Fruit fly (Drosophila melanogaster) Kc167 (cell line): ENCODE measurements around the gene mus302.

ENCODE experiments used
- Sin3A ChIP-seq: fragments of >200 bp; optimal IDR thresholded peaks from 2 replicates; lab custom pipeline; 2018; ENCODE audit warnings: missing external identifiers
- h ChIP-seq: fragments of >200 bp; optimal IDR thresholded peaks from 3 replicates; lab custom pipeline; 2018; ENCODE audit warnings: missing external identifiers
- ttk ChIP-seq: sonication (Bioruptor generic); optimal IDR thresholded peaks from 2 replicates; lab custom pipeline; 2017; ENCODE audit warnings: missing external identifiers

DNA sequence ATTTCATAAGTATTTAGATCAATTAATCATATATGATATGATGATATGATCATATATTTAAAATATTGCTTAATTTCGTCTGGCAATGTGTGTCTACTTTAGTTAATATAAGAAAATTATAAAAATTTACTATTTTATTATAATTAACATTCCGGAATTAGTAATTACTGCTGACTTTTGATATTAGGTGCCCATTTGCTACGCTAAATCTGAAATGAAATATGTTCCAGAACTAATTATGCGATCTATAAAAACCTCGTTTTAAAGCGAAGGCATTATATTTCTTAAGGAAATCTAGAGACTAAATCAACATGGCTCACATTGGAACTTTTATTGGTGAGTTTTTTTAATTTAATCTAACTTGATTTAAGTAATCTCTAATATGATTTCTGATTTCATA, 24.3 kb downstream of the mus302 start, which contains the start of gene CG42852:
- TF ChIP-seq Sin3A (lab: Kevin White, UChicago) (no peak), h (lab: Kevin White, UChicago) (no peak), ttk (lab: Kevin White, UChicago) (no peak)
